Fruit fly (Drosophila melanogaster): ENCODE measurements around the gene CG31219.

DNA sequence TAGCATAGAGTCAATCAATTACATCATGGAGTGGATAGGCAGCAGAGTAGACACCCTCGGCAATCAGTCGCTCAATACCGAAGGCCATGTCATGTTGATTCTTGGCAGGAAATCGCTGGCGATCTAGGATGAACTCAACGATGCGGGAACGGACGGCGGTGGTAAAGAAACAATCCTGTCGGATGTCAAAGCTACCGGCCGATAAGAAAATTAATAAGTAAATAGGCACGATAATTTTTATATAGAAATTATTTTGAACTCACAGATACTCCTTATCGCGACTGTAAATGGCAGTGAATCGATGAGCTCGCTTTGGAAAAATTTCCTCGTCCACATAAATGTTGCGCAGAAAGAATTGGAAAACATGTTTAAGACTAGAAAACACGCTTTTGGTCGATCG is 12.8 kb upstream of the CG31219 start:
- no peak for TF ChIP-seq Dll (optimal IDR thresholded peaks at IDR 0.05)
- TF ChIP-seq usp (GFP tag; optimal IDR thresholded peaks at IDR 0.05) = no peak
- no peak for TF ChIP-seq psq (optimal IDR thresholded peaks at IDR 0.05)
- TF ChIP-seq pan (optimal IDR thresholded peaks at IDR 0.05) = no peak
- no peak for TF ChIP-seq EcR (GFP tag; optimal IDR thresholded peaks at IDR 0.05)
- no peak for TF ChIP-seq CG8478 (optimal IDR thresholded peaks at IDR 0.05)

Measured in whole organism.